Worm (Caenorhabditis elegans): Measurements from ENCODE around the gene fbxa-85.

The fbxa-85 gene

DNA sequence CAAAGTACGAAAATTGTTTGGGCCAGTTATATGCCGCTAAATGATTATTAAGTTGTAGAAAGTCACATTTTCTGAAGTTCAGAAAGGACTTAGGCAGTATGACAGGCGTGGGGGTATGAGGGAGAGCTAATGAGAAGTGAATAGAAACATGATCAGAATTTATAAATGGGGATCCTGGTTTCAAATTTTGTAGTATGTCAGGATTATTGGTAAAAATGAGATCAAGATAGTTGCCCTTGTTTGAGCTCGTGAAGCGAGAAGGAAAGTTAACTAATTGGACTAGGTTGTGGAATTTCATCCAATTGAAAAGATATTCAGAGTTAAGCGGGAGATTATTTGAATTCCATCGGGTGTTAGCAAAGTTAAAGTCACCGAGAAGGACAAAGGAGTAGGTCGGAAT is 26.6 kb upstream of the fbxa-85 start:
- TF ChIP-seq tab-1 (GFP tag; IDR thresholded peaks at IDR 0.05) (no peak), T22C8.4 (GFP tag; IDR thresholded peaks at IDR 0.05) (no peak)

ce11 chrV:17236345-17236744 is 22.6 kb upstream of the fbxa-85 start, which contains the start of gene T19C9.10:
Gene T19C9.10, plus strand, starts transcription at chrV:17236592.
- TF ChIP-seq ref-1 (GFP tag; conservative IDR thresholded peaks at IDR 0.05) (no peak), ztf-23 (GFP tag; IDR thresholded peaks at IDR 0.05) (no peak), T22C8.4 (GFP tag; IDR thresholded peaks at IDR 0.05) (no peak), tab-1 (GFP tag; IDR thresholded peaks at IDR 0.05) (no peak), ztf-29 (GFP tag; IDR thresholded peaks at IDR 0.05) (no peak), cog-1 (tag; optimal IDR thresholded peaks at IDR 0.05) (no peak), med-1 (GFP tag; optimal IDR thresholded peaks at IDR 0.05; ENCODE audit: insufficient read depth) (no peak), klf-2 (GFP tag; conservative IDR thresholded peaks at IDR 0.05) (no peak), flt-1 (GFP tag; IDR thresholded peaks at IDR 0.05) (no peak)

DNA sequence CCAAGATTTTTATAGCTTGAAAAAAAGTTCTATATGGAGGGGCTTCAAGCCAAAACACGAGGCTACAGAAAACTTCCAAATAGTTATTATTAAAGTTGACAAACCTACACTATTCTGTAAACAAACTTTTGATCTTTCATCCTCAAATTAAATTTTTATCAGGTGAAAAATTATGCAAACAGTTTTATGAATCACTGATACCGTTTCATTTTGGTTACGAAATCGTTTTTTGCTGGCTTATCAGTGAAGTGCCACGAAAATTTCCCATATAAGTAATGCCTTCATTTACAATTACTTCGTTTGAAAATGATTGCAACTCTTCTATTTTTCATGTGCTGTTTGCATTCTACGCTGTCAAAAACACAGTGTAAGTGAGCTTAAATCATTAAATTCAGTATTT is 20.2 kb upstream of the fbxa-85 start, which contains the start of gene T19C9.8:
Gene T19C9.8, plus strand, starts transcription at position 299 of the 400 bp plus-strand sequence.
- TF ChIP-seq flt-1 (GFP tag; IDR thresholded peaks at IDR 0.05): no peak
- no peak for TF ChIP-seq T22C8.4 (GFP tag; IDR thresholded peaks at IDR 0.05)
- no peak for TF ChIP-seq ztf-29 (GFP tag; IDR thresholded peaks at IDR 0.05)
- no peak for TF ChIP-seq cog-1 (tag; optimal IDR thresholded peaks at IDR 0.05)
- TF ChIP-seq ref-1 (GFP tag; conservative IDR thresholded peaks at IDR 0.05): no peak
- TF ChIP-seq tab-1 (GFP tag; IDR thresholded peaks at IDR 0.05): no peak
- TF ChIP-seq med-1 (GFP tag; optimal IDR thresholded peaks at IDR 0.05; ENCODE audit: insufficient read depth): no peak
- TF ChIP-seq ztf-23 (GFP tag; IDR thresholded peaks at IDR 0.05): no peak
- TF ChIP-seq klf-2 (GFP tag; conservative IDR thresholded peaks at IDR 0.05): no peak

DNA sequence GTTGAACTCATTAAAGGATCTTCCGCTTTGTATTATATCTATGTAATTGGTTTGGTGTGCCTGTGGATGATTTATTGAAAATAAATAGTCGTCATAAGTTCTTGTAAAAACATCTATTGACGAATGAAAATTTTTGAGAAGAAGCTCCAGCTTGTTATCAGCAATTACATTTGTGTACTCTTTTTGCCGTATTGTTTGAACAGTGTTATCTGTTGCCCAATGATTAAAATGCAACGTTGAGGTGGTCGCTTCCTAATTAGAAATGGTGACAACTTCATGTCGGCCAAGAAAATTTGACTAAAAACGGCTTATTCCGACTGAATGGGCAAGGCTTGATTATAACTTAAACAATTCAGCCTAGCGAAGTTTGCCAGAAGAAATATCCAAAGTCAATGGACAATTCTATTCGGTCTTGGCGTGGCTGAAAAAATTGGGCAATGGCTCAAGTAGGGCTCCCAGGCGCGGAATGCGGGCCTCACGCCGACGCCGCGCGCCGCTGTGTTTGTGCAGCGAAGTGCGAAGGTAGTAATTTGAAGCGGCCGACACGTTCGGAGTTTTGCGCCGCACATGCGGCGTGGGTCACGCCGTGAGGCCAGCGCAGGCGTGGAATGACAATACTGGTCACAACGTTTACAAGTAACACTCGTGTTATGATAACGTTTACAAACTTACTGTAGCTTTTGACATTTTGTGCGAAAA is 18.2 kb upstream of the fbxa-85 start:
- TF ChIP-seq T22C8.4 (GFP tag; IDR thresholded peaks at IDR 0.05): no peak
- no peak for TF ChIP-seq tab-1 (GFP tag; IDR thresholded peaks at IDR 0.05)
- no peak for TF ChIP-seq ztf-29 (GFP tag; IDR thresholded peaks at IDR 0.05)
- no peak for TF ChIP-seq cog-1 (tag; optimal IDR thresholded peaks at IDR 0.05)
- TF ChIP-seq med-1 (GFP tag; optimal IDR thresholded peaks at IDR 0.05; ENCODE audit: insufficient read depth): no peak
- TF ChIP-seq flt-1 (GFP tag; IDR thresholded peaks at IDR 0.05): no peak
- no peak for TF ChIP-seq ref-1 (GFP tag; conservative IDR thresholded peaks at IDR 0.05)
- no peak for TF ChIP-seq klf-2 (GFP tag; conservative IDR thresholded peaks at IDR 0.05)
- TF ChIP-seq ztf-23 (GFP tag; IDR thresholded peaks at IDR 0.05): no peak

DNA sequence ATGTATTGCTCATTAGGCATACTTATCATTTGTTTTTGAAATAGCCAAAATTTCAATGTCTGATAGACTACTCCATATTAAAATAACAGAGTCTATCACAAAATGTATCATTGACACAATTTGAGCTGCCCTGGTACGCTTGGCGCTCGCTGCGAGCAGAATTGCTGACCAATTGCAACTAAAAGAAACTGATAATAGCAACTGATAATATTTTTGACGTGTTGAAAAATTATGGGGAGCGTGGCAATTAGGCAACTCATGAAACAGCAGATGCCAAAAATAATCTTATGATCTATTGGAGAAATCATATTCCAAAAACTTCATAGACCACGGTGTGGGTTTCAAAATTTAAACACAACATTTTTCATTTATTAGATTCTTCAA is 17.7 kb upstream of the fbxa-85 start:
- no peak for TF ChIP-seq tab-1 (GFP tag; IDR thresholded peaks at IDR 0.05)
- no peak for TF ChIP-seq ref-1 (GFP tag; conservative IDR thresholded peaks at IDR 0.05)
- TF ChIP-seq ztf-23 (GFP tag; IDR thresholded peaks at IDR 0.05): no peak
- TF ChIP-seq klf-2 (GFP tag; conservative IDR thresholded peaks at IDR 0.05): no peak
- TF ChIP-seq med-1 (GFP tag; optimal IDR thresholded peaks at IDR 0.05; ENCODE audit: insufficient read depth): no peak
- no peak for TF ChIP-seq flt-1 (GFP tag; IDR thresholded peaks at IDR 0.05)
- no peak for TF ChIP-seq T22C8.4 (GFP tag; IDR thresholded peaks at IDR 0.05)
- no peak for TF ChIP-seq cog-1 (tag; optimal IDR thresholded peaks at IDR 0.05)
- no peak for TF ChIP-seq ztf-29 (GFP tag; IDR thresholded peaks at IDR 0.05)

ce11 chrV:17242552-17242951 is 16.4 kb upstream of the fbxa-85 start, which contains the start of gene Y68A4B.3:
Gene Y68A4B.3, minus strand, starts transcription at chrV:17242652.
- TF ChIP-seq T22C8.4 (GFP tag; IDR thresholded peaks at IDR 0.05) (no peak), tab-1 (GFP tag; IDR thresholded peaks at IDR 0.05) (no peak), flt-1 (GFP tag; IDR thresholded peaks at IDR 0.05) (no peak), ztf-29 (GFP tag; IDR thresholded peaks at IDR 0.05) (no peak), ztf-23 (GFP tag; IDR thresholded peaks at IDR 0.05) (no peak), ref-1 (GFP tag; conservative IDR thresholded peaks at IDR 0.05) (no peak)

ce11 chrV:17243016-17243415 is 16.0 kb upstream of the fbxa-85 start:
- no peak for TF ChIP-seq T22C8.4 (GFP tag; IDR thresholded peaks at IDR 0.05)
- no peak for TF ChIP-seq med-1 (GFP tag; optimal IDR thresholded peaks at IDR 0.05; ENCODE audit: insufficient read depth)
- no peak for TF ChIP-seq ref-1 (GFP tag; conservative IDR thresholded peaks at IDR 0.05)
- no peak for TF ChIP-seq ztf-23 (GFP tag; IDR thresholded peaks at IDR 0.05)
- TF ChIP-seq tab-1 (GFP tag; IDR thresholded peaks at IDR 0.05): no peak
- TF ChIP-seq flt-1 (GFP tag; IDR thresholded peaks at IDR 0.05): no peak
- no peak for TF ChIP-seq ztf-29 (GFP tag; IDR thresholded peaks at IDR 0.05)
- TF ChIP-seq klf-2 (GFP tag; conservative IDR thresholded peaks at IDR 0.05): no peak
- TF ChIP-seq cog-1 (tag; optimal IDR thresholded peaks at IDR 0.05): no peak

DNA sequence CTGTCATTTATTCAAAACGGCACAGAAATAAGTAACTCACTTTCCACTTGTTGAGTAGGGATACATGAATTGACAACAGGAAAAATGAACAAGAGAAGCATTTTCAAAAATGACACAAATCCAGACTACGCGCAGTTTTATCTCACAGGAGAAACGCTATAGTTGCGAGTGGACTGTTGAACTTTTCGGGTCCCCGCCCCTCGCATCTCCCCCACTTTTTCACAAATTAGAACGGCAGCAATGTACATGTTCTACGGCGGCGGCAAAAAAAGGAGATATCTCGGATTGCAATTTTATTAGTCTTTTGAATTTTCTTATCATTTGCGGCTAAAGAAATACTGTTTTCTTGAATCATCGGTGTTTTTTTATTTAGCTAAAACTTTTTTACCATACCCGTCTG is 13.6 kb upstream of the fbxa-85 start, which contains the start of gene clec-242:
Gene clec-242, minus strand, starts transcription at position 101 of the 400 bp plus-strand sequence.
- TF ChIP-seq ztf-23 (GFP tag; IDR thresholded peaks at IDR 0.05): no peak

ce11 chrV:17248915-17249314 is 10.1 kb upstream of the fbxa-85 start, which contains the start of gene clec-243:
Gene clec-243, minus strand, starts transcription at chrV:17249015.
- TF ChIP-seq ztf-23 (GFP tag; IDR thresholded peaks at IDR 0.05) (no peak), cog-1 (tag; optimal IDR thresholded peaks at IDR 0.05) (no peak), klf-2 (GFP tag; conservative IDR thresholded peaks at IDR 0.05) (no peak), ref-1 (GFP tag; conservative IDR thresholded peaks at IDR 0.05) (no peak), ztf-29 (GFP tag; IDR thresholded peaks at IDR 0.05) (no peak), med-1 (GFP tag; optimal IDR thresholded peaks at IDR 0.05; ENCODE audit: insufficient read depth) (no peak), tab-1 (GFP tag; IDR thresholded peaks at IDR 0.05) (no peak), T22C8.4 (GFP tag; IDR thresholded peaks at IDR 0.05) (no peak), flt-1 (GFP tag; IDR thresholded peaks at IDR 0.05) (no peak)

- TF ChIP-seq T22C8.4 (GFP tag; IDR thresholded peaks at IDR 0.05): 0 out of 2 replicates have a peak, but pooled peaks have one; percentile 9
- TF ChIP-seq flt-1 (GFP tag; IDR thresholded peaks at IDR 0.05): no peak
- no peak for TF ChIP-seq ztf-29 (GFP tag; IDR thresholded peaks at IDR 0.05)
- no peak for TF ChIP-seq cog-1 (tag; optimal IDR thresholded peaks at IDR 0.05)
- TF ChIP-seq tab-1 (GFP tag; IDR thresholded peaks at IDR 0.05): no peak
- no peak for TF ChIP-seq med-1 (GFP tag; optimal IDR thresholded peaks at IDR 0.05; ENCODE audit: insufficient read depth)
- no peak for TF ChIP-seq ref-1 (GFP tag; conservative IDR thresholded peaks at IDR 0.05)
- TF ChIP-seq klf-2 (GFP tag; conservative IDR thresholded peaks at IDR 0.05): no peak
- no peak for TF ChIP-seq ztf-23 (GFP tag; IDR thresholded peaks at IDR 0.05)
Observed at ce11 chrV:17251364-17251961, 7.5 kb upstream of the fbxa-85 start, which contains the start of gene Y61B8A.6. Gene Y61B8A.6, plus strand, starts transcription at chrV:17251911.
